Worm (Caenorhabditis elegans) whole organism, L3 larva: ENCODE results near the gene lbp-9.

Source experiments
- aly-2 ChIP-seq: fragments of 150-350 bp; optimal IDR thresholded peaks from 2 replicates; lab custom pipeline; 2014; ENCODE audit warnings: missing biosample characterization, missing genetic modification characterization
- ama-1 ChIP-seq: fragments of 150-350 bp; optimal IDR thresholded peaks from 2 replicates; lab custom pipeline; 2018
- ceh-82 ChIP-seq: fragments of 150-350 bp; optimal IDR thresholded peaks from 2 replicates; lab custom pipeline; 2014; ENCODE audit warnings: missing biosample characterization, missing genetic modification characterization
- ceh-9 ChIP-seq: sonication (generic microtip); optimal IDR thresholded peaks from 2 replicates; lab custom pipeline; 2018; ENCODE audit warnings: missing biosample characterization, missing genetic modification characterization
- egl-27 ChIP-seq: sonication (generic microtip); optimal IDR thresholded peaks from 4 replicates; lab custom pipeline; 2017; ENCODE audit warnings: missing biosample characterization, missing genetic modification reagents, missing genetic modification characterization
- elt-1 ChIP-seq: fragments of 150-350 bp; optimal IDR thresholded peaks from 2 replicates; lab custom pipeline; 2014; ENCODE audit warnings: missing biosample characterization, missing genetic modification characterization
- nhr-11 ChIP-seq: fragments of 150-350 bp; optimal IDR thresholded peaks from 2 replicates; lab custom pipeline; 2014; ENCODE audit warnings: missing biosample characterization, missing genetic modification characterization
- nhr-237 ChIP-seq: fragments of 150-350 bp; optimal IDR thresholded peaks from 2 replicates; lab custom pipeline; 2014; ENCODE audit warnings: missing biosample characterization, missing genetic modification characterization
- nhr-67 ChIP-seq: fragments of 150-350 bp; optimal IDR thresholded peaks from 2 replicates; lab custom pipeline; 2014; ENCODE audit warnings: missing biosample characterization, missing genetic modification characterization
- pha-4 ChIP-seq: fragments of 150-350 bp; optimal IDR thresholded peaks from 2 replicates; lab custom pipeline; 2014; ENCODE audit warnings: missing biosample characterization, missing genetic modification reagents, missing genetic modification characterization
- sea-2 ChIP-seq: fragments of 150-350 bp; sonication (generic microtip); optimal IDR thresholded peaks from 4 replicates; lab custom pipeline; 2014; ENCODE audit warnings: missing biosample characterization, missing genetic modification reagents, missing genetic modification characterization
- snpc-4 ChIP-seq: fragments of 150-350 bp; optimal IDR thresholded peaks from 2 replicates; lab custom pipeline; 2014; ENCODE audit warnings: missing biosample characterization, missing genetic modification characterization
- unc-39 ChIP-seq: sonication (generic microtip); optimal IDR thresholded peaks from 4 replicates; lab custom pipeline; 2017; ENCODE audit warnings: missing biosample characterization, missing genetic modification characterization
- ztf-4 ChIP-seq: fragments of 150-350 bp; optimal IDR thresholded peaks from 2 replicates; lab custom pipeline; 2014; ENCODE audit warnings: missing biosample characterization, missing genetic modification characterization

- TF ChIP-seq unc-39 (tag; lab: Kevin White, UChicago) (no peak), nhr-11 (tag; lab: Kevin White, UChicago) (no peak), snpc-4 (tag; lab: Kevin White, UChicago) (no peak), nhr-67 (tag; lab: Kevin White, UChicago) (no peak), egl-27 (tag; lab: Kevin White, UChicago) (no peak), ceh-82 (tag; lab: Kevin White, UChicago) (no peak), sea-2 (no peak), aly-2 (tag; lab: Kevin White, UChicago) (no peak), pha-4 (tag; lab: Kevin White, UChicago) (no peak), nhr-237 (tag; lab: Kevin White, UChicago) (no peak), ama-1 (lab: Kevin White, UChicago) (no peak), ztf-4 (no peak), elt-1 (no peak), ceh-9 (tag; lab: Kevin White, UChicago) (no peak)
Observed at ce11 chrV:2029877-2030276, 38.4 kb upstream of the lbp-9 start, which contains the start of gene F59A7.12.
